Worm (Caenorhabditis elegans): ENCODE measurements around the gene Y94A7B.11.

The Y94A7B.11 gene

ce11 chrV:17765077-17765476 is 37.3 kb downstream of the Y94A7B.11 start, which contains the start of the genes C47A10.16 and srh-283:
Gene C47A10.16, minus strand, starts transcription at chrV:17765177.
Gene srh-283, plus strand, starts transcription at chrV:17765348.
- no peak for TF ChIP-seq eor-1 (tag; optimal IDR thresholded peaks at IDR 0.05)
- no peak for TF ChIP-seq ztf-4 (tag; optimal IDR thresholded peaks at IDR 0.05)
- no peak for TF ChIP-seq aly-2 (tag; optimal IDR thresholded peaks at IDR 0.05)
- no peak for TF ChIP-seq lin-39 (tag; optimal IDR thresholded peaks at IDR 0.05)
- no peak for TF ChIP-seq lin-15B (tag; optimal IDR thresholded peaks at IDR 0.05)
- TF ChIP-seq ztf-11 (tag; optimal IDR thresholded peaks at IDR 0.05), result no peak
- no peak for TF ChIP-seq mml-1 (tag; optimal IDR thresholded peaks at IDR 0.05)
- no peak for TF ChIP-seq nhr-25 (tag; optimal IDR thresholded peaks at IDR 0.05)
- TF ChIP-seq skn-1 (tag; optimal IDR thresholded peaks at IDR 0.05), result no peak
- TF ChIP-seq ceh-9 (tag; optimal IDR thresholded peaks at IDR 0.05), result no peak
- TF ChIP-seq fkh-10 (GFP tag; optimal IDR thresholded peaks at IDR 0.05), result no peak
- TF ChIP-seq sea-2 (GFP tag; optimal IDR thresholded peaks at IDR 0.05), result no peak
- no peak for TF ChIP-seq unc-39 (tag; optimal IDR thresholded peaks at IDR 0.05)
- no peak for TF ChIP-seq ceh-16 (tag; optimal IDR thresholded peaks at IDR 0.05)
- TF ChIP-seq nhr-12 (tag; optimal IDR thresholded peaks at IDR 0.05), result no peak
- TF ChIP-seq egl-5 (tag; optimal IDR thresholded peaks at IDR 0.05), result no peak
- TF ChIP-seq nhr-23 (tag; optimal IDR thresholded peaks at IDR 0.05), result no peak
- no peak for TF ChIP-seq nhr-67 (tag; optimal IDR thresholded peaks at IDR 0.05)
- TF ChIP-seq snpc-4 (tag; optimal IDR thresholded peaks at IDR 0.05), result no peak
- TF ChIP-seq daf-12 (tag; optimal IDR thresholded peaks at IDR 0.05), result no peak

- TF ChIP-seq lin-15B (tag; optimal IDR thresholded peaks at IDR 0.05) (no peak), fos-1 (tag; optimal IDR thresholded peaks at IDR 0.05) (no peak), ceh-28 (tag; optimal IDR thresholded peaks at IDR 0.05) (no peak), daf-12 (tag; optimal IDR thresholded peaks at IDR 0.05) (no peak), nhr-67 (tag; optimal IDR thresholded peaks at IDR 0.05) (no peak), nhr-28 (tag; optimal IDR thresholded peaks at IDR 0.05) (no peak), ztf-4 (tag; optimal IDR thresholded peaks at IDR 0.05) (no peak), tbx-2 (tag; optimal IDR thresholded peaks at IDR 0.05) (no peak), elt-1 (tag; optimal IDR thresholded peaks at IDR 0.05) (no peak), ceh-9 (tag; optimal IDR thresholded peaks at IDR 0.05) (no peak)
These were observed 46.8 kb downstream of the Y94A7B.11 start, which contains the start of gene pgp-9 for ce11 chrV:17755592-17755991. Gene pgp-9, plus strand, starts transcription at chrV:17755892.

- peak; percentile 78 for TF ChIP-seq pqm-1 (tag; optimal IDR thresholded peaks at IDR 0.05)
- TF ChIP-seq snpc-4 (tag; optimal IDR thresholded peaks at IDR 0.05), result no peak
- TF ChIP-seq elt-2 (tag; optimal IDR thresholded peaks at IDR 0.05), result peak; percentile 82
- TF ChIP-seq pha-4 (tag; optimal IDR thresholded peaks at IDR 0.05), result peak; percentile 31
These were observed 47.4 kb downstream of the Y94A7B.11 start for ce11 chrV:17754999-17755398.

All from whole organism, L3 larva.